Worm (Caenorhabditis elegans): ENCODE data around the gene F48F7.5.

The F48F7.5 gene

ce11 chrX:13941296-13941695 lies 34.2 kb upstream of the F48F7.5 start (continued):
- TF ChIP-seq mxl-3 (GFP tag; optimal IDR thresholded peaks at IDR 0.05): no peak
- TF ChIP-seq attf-4 (tag; optimal IDR thresholded peaks at IDR 0.05): no peak
- no peak for TF ChIP-seq aha-1 (tag)
- no peak for TF ChIP-seq ces-1 (GFP tag; optimal IDR thresholded peaks at IDR 0.05)
- TF ChIP-seq daf-19 (GFP tag; conservative IDR thresholded peaks at IDR 0.05): no peak
- no peak for TF ChIP-seq pha-4 (GFP tag; IDR thresholded peaks at IDR 0.05)
- no peak for TF ChIP-seq pha-4 (tag; optimal IDR thresholded peaks at IDR 0.05)

DNA sequence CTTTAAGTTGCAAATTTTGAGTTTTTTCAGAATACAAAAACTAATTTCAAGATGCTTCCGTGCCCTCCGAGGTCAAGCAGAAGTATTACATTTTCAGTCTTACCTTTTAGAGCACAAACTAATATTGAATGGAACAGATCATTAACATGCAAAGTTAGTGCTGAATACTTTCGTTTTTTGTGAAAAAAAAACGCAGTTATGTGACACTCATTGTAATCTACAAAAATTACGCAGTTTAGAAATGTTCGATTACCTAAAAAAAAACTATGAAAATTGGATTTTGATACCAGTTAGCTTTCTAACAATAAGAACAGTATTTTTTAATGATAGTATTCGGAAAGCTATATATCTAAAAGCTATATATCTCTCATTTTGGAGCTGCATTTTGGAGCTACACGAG lies 33.6 kb upstream of the F48F7.5 start:
- TF ChIP-seq hif-1 (tag; optimal IDR thresholded peaks at IDR 0.05): no peak
- TF ChIP-seq aha-1 (tag): peak; percentile 92

ce11 chrX:13944184-13944583 lies 31.3 kb upstream of the F48F7.5 start:
- no peak for TF ChIP-seq T20F7.1 (GFP tag; optimal IDR thresholded peaks at IDR 0.05)
- no peak for TF ChIP-seq mes-2 (tag; optimal IDR thresholded peaks at IDR 0.05; ENCODE audit: poor library complexity, severe bottlenecking)
- TF ChIP-seq mep-1 (tag; optimal IDR thresholded peaks at IDR 0.05): no peak
- TF ChIP-seq ces-1 (GFP tag; optimal IDR thresholded peaks at IDR 0.05): no peak
- no peak for TF ChIP-seq tag-97 (GFP tag; IDR thresholded peaks at IDR 0.05)

DNA sequence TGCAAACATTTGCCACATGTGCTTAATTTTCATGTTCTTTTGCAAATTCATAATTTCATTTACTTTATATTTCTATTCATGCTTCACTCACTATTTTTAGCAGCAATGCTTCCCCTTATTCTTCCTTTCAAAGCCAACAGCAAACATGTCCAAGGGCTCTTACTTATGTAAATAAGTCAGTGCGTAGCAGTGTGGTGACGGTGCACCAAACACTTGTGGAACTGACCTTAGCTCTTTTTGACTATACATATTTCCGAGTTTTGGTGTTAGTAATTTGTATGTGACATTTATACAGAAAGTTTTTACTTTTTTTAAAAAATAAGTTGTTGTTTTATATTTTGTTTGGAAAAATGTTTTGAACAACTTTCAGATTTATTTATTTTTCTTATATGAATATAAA lies 30.4 kb upstream of the F48F7.5 start:
- TF ChIP-seq aha-1 (tag) (peak; percentile 95), ces-1 (GFP tag; optimal IDR thresholded peaks at IDR 0.05) (no peak), ceh-28 (tag; optimal IDR thresholded peaks at IDR 0.05) (no peak), jun-1 (tag; optimal IDR thresholded peaks at IDR 0.05) (no peak), nhr-111 (GFP tag; optimal IDR thresholded peaks at IDR 0.05) (no peak), nhr-10 (tag; optimal IDR thresholded peaks at IDR 0.05) (no peak), lin-1 (GFP tag; IDR thresholded peaks at IDR 0.05) (no peak)

- peak; percentile 90 for TF ChIP-seq hmg-1.1 (GFP tag; IDR thresholded peaks at IDR 0.05)
- TF ChIP-seq nhr-111 (GFP tag; optimal IDR thresholded peaks at IDR 0.05): no peak
- TF ChIP-seq zip-2 (tag; optimal IDR thresholded peaks at IDR 0.05): peak; percentile 20
- peak in 1 of 2 experiments; percentile 93 for TF ChIP-seq unc-62 (GFP tag; optimal IDR thresholded peaks at IDR 0.05 in 1 of 2)
- TF ChIP-seq unc-62 (tag; optimal IDR thresholded peaks at IDR 0.05): no peak
- peak; percentile 9 for TF ChIP-seq duxl-1 (tag; optimal IDR thresholded peaks at IDR 0.05; ENCODE audit: poor library complexity)
- no peak for TF ChIP-seq nhr-42 (GFP tag; IDR thresholded peaks at IDR 0.05)
- no peak for TF ChIP-seq lim-7 (GFP tag; IDR thresholded peaks at IDR 0.05)
- no peak for TF ChIP-seq pqm-1 (tag; optimal IDR thresholded peaks at IDR 0.05)
- TF ChIP-seq aha-1 (tag): no peak
- no peak for TF ChIP-seq zip-11 (GFP tag; IDR thresholded peaks at IDR 0.05)
- TF ChIP-seq ZK546.5 (tag; optimal IDR thresholded peaks at IDR 0.05): no peak
- 0 out of 2 replicates have a peak, but pooled peaks have one; percentile 49 for TF ChIP-seq tra-1 (GFP tag; IDR thresholded peaks at IDR 0.05)
- TF ChIP-seq spr-3 (GFP tag; optimal IDR thresholded peaks at IDR 0.05): no peak
- TF ChIP-seq dmd-6 (GFP tag; IDR thresholded peaks at IDR 0.05): peak; percentile 39
- TF ChIP-seq dmd-8 (GFP tag; IDR thresholded peaks at IDR 0.05): no peak
- TF ChIP-seq lin-15B (tag; optimal IDR thresholded peaks at IDR 0.05): no peak
- TF ChIP-seq ceh-62 (tag; optimal IDR thresholded peaks at IDR 0.05): no peak
- TF ChIP-seq mdl-1 (tag; optimal IDR thresholded peaks at IDR 0.05): peak; percentile 62 to 87
- TF ChIP-seq egl-27 (tag; optimal IDR thresholded peaks at IDR 0.05): no peak
- peak; percentile 30 to 47 for TF ChIP-seq lsy-2 (tag; optimal IDR thresholded peaks at IDR 0.05)
- TF ChIP-seq nhr-41 (GFP tag; IDR thresholded peaks at IDR 0.05): no peak
- TF ChIP-seq skn-1 (tag; optimal IDR thresholded peaks at IDR 0.05): no peak
- TF ChIP-seq lin-39 (tag; optimal IDR thresholded peaks at IDR 0.05): no peak
- TF ChIP-seq Y105C5A.15 (GFP tag; IDR thresholded peaks at IDR 0.05): no peak
- TF ChIP-seq mes-2 (tag; optimal IDR thresholded peaks at IDR 0.05; ENCODE audit: poor library complexity, severe bottlenecking): peak; percentile 72
- no peak for TF ChIP-seq Y48G9A.11 (GFP tag; IDR thresholded peaks at IDR 0.05)
- no peak for TF ChIP-seq T20F7.1 (GFP tag; optimal IDR thresholded peaks at IDR 0.05)
- peak; percentile 81 for TF ChIP-seq mxl-3 (GFP tag; optimal IDR thresholded peaks at IDR 0.05)
- TF ChIP-seq nhr-6 (tag; optimal IDR thresholded peaks at IDR 0.05): peak; percentile 64
- peak; percentile 82 for TF ChIP-seq egl-43 (GFP tag; IDR thresholded peaks at IDR 0.05)
- no peak for TF ChIP-seq lir-3 (tag; optimal IDR thresholded peaks at IDR 0.05)
- no peak for TF ChIP-seq ceh-28 (tag; optimal IDR thresholded peaks at IDR 0.05)
- no peak for TF ChIP-seq tag-97 (GFP tag; IDR thresholded peaks at IDR 0.05)
These were observed 29.9 kb upstream of the F48F7.5 start for ce11 chrX:13945524-13945923.
